Fruit fly (Drosophila melanogaster): ENCODE measurements around the gene Osi24.

DNA sequence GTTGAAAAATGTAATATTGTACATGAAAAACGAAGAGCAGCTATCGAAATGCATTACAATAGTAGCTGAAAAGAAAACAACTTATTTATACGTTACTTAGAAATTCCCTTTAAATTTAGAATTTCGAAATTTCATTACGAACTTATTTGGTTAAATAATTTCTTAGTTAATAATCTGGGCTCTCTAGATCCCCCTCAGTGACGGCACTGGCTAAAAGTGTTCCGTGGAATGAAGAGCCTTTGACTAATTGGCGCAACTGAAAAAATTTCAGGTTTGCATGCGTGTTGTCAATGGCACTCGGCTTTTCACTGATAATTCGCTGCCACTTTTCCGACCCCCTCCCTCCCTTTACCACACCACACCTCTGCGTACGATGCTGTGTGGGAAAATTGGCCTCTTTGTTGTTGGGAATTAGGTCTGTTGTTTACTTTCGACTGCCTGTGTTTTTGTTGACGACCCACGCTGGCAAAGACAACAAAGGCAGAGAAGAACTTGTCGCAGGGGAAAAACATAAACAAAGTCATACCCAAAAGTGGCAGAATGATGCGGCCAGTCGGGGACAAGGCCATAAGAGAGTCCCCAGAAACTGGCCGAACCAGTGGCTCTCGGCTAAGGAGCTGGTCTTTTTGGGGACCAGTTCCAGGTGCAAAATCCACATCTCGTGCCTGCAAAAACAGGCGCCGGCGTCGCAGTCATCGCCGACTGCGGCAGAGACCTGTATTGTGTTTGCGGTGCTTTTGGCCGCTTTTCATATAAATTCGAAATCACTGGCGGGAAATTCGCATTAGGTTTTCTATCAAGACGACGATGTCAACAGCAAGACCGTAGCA is 16.7 kb downstream of the Osi24 start, which contains the start of gene Osi3:
- no peak for TF ChIP-seq pad (GFP tag; optimal IDR thresholded peaks at IDR 0.05)
- TF ChIP-seq CG7045 (GFP tag; optimal IDR thresholded peaks at IDR 0.05): no peak
- TF ChIP-seq kay (GFP tag; ENCODE audit: borderline replicate concordance): no peak
- no peak for TF ChIP-seq Clk (GFP tag; optimal IDR thresholded peaks at IDR 0.05)
- TF ChIP-seq tj (GFP tag; optimal IDR thresholded peaks at IDR 0.05): no peak
- no peak for TF ChIP-seq bab1 (GFP tag; optimal IDR thresholded peaks at IDR 0.05)
- TF ChIP-seq CG33017 (tag; optimal IDR thresholded peaks at IDR 0.05): no peak
- no peak for TF ChIP-seq CG12768 (GFP tag; optimal IDR thresholded peaks at IDR 0.05)
- TF ChIP-seq Mnt (GFP tag; optimal IDR thresholded peaks at IDR 0.05): no peak

Data from whole organism, adult.